Worm (Caenorhabditis elegans) whole organism, L4/young adult: ENCODE data around the gene C54E10.7.

Experiments used
- W03F9.2 ChIP-seq: fragments of 150-350 bp; optimal IDR thresholded peaks from 2 replicates; lab custom pipeline; 2014; ENCODE audit warnings: missing biosample characterization, missing genetic modification characterization
- dao-5 ChIP-seq: sonication (generic microtip); optimal IDR thresholded peaks from 2 replicates; lab custom pipeline; 2016; ENCODE audit warnings: missing genotype, missing genetic modification characterization, moderate library complexity, missing compliant biosample characterization
- him-1 ChIP-seq: sonication (generic microtip); optimal IDR thresholded peaks from 2 replicates; lab custom pipeline; 2016; ENCODE audit warnings: missing genotype, missing genetic modification reagents, missing genetic modification characterization, missing compliant biosample characterization

DNA sequence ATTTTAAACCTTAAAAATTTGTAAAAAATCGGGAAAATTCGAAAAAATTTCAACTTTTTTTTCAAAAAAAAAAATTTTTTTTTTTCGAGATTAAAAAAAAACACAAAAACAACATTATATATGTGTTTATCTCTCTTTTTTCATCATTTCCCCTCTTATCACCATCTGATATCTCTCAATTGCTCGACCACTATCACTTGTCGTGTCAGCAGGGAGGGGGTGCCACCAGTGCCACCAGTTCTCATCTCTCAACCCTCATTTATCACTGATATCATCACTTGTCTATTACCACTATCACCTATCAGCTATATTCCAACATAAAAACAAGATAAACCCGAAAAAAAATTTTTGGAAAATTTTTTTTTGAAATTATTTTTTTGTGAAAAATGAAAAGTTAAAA is 15.0 kb downstream of the C54E10.7 start:
- TF ChIP-seq dao-5 (tag; lab: Kevin White, UChicago) = no peak
- TF ChIP-seq W03F9.2 (tag; lab: Kevin White, UChicago) = no peak
- TF ChIP-seq him-1 (tag; lab: Kevin White, UChicago) = no peak
